Fruit fly (Drosophila melanogaster): Measurements from ENCODE around the gene Tengl2.
A peak's percentile ranks its signal among the peaks of the same experiment; 100 is the strongest.

Gene Tengl2

dm6 chr2L:2196590-2197474 lies 42.4 kb downstream of the Tengl2 start (continued):
- TF ChIP-seq Lhr (GFP tag; optimal IDR thresholded peaks at IDR 0.05) (peak; percentile 100), CG12071 (GFP tag; optimal IDR thresholded peaks at IDR 0.05) (peak; percentile 48), ewg (GFP tag; optimal IDR thresholded peaks at IDR 0.05) (peak; percentile 35), CG31388 (GFP tag; optimal IDR thresholded peaks at IDR 0.05) (no peak), gt (GFP tag; IDR thresholded peaks at IDR 0.05) (no peak), CG1233 (GFP tag; optimal IDR thresholded peaks at IDR 0.05) (peak; percentile 29), Dad (GFP tag; optimal IDR thresholded peaks at IDR 0.05) (peak; percentile 9), CG18011 (GFP tag; optimal IDR thresholded peaks at IDR 0.05) (no peak), CG5180 (GFP tag; optimal IDR thresholded peaks at IDR 0.05) (peak; percentile 96), gcm (GFP tag; optimal IDR thresholded peaks at IDR 0.05) (peak; percentile 70), ci (GFP tag; IDR thresholded peaks at IDR 0.05) (no peak), CG6813 (GFP tag; optimal IDR thresholded peaks at IDR 0.05) (peak; percentile 30), Opbp (GFP tag; IDR thresholded peaks at IDR 0.05; ENCODE audit: partially characterized antibody) (no peak), CG10274 (GFP tag; optimal IDR thresholded peaks at IDR 0.05) (no peak), zfh2 (GFP tag; optimal IDR thresholded peaks at IDR 0.05) (peak; percentile 18), Sry-β (GFP tag; optimal IDR thresholded peaks at IDR 0.05) (peak; percentile 97), Six4 (GFP tag; optimal IDR thresholded peaks at IDR 0.05) (peak; percentile 2), Ssrp (tag; optimal IDR thresholded peaks at IDR 0.05) (peak; percentile 35), Blimp-1 (GFP tag; optimal IDR thresholded peaks at IDR 0.05) (peak; percentile 16), onecut (GFP tag; IDR thresholded peaks at IDR 0.05) (peak; percentile 50), CG3281 (GFP tag; optimal IDR thresholded peaks at IDR 0.05) (peak; percentile 72), ems (GFP tag; optimal IDR thresholded peaks at IDR 0.05) (no peak), CG12236 (GFP tag; optimal IDR thresholded peaks at IDR 0.05) (no peak), CG33557 (GFP tag; optimal IDR thresholded peaks at IDR 0.05) (no peak), org-1 (GFP tag; optimal IDR thresholded peaks at IDR 0.05) (peak; percentile 5), CG5953 (GFP tag; IDR thresholded peaks at IDR 0.05) (no peak), CG17328 (GFP tag; IDR thresholded peaks at IDR 0.05) (no peak), row (GFP tag; IDR thresholded peaks at IDR 0.05) (no peak), Dip3 (GFP tag; optimal IDR thresholded peaks at IDR 0.05) (peak; percentile 19), Side (GFP tag; optimal IDR thresholded peaks at IDR 0.05) (peak; percentile 59), disco-r (GFP tag; optimal IDR thresholded peaks at IDR 0.05) (no peak), lilli (GFP tag; optimal IDR thresholded peaks at IDR 0.05) (peak; percentile 59), mirr (GFP tag; optimal IDR thresholded peaks at IDR 0.05) (peak; percentile 86), CG1832 (GFP tag; optimal IDR thresholded peaks at IDR 0.05) (peak; percentile 97), CG43689 (GFP tag; IDR thresholded peaks at IDR 0.05) (no peak), CG34422 (GFP tag; IDR thresholded peaks at IDR 0.05) (no peak), CG30431 (GFP tag; optimal IDR thresholded peaks at IDR 0.05) (no peak), CG8359 (GFP tag; optimal IDR thresholded peaks at IDR 0.05; ENCODE audit: borderline replicate concordance) (peak; percentile 13), dan (GFP tag; IDR thresholded peaks at IDR 0.05) (no peak), Sox102F (GFP tag; optimal IDR thresholded peaks at IDR 0.05) (peak; percentile 40), ase (GFP tag; IDR thresholded peaks at IDR 0.05) (no peak), slou (GFP tag; optimal IDR thresholded peaks at IDR 0.05) (peak; percentile 61), cwo (GFP tag; optimal IDR thresholded peaks at IDR 0.05) (peak; percentile 95), mam (GFP tag; optimal IDR thresholded peaks at IDR 0.05) (peak; percentile 26), CG13894 (tag; optimal IDR thresholded peaks at IDR 0.05) (peak; percentile 93), ken (GFP tag; IDR thresholded peaks at IDR 0.05) (no peak), MTF-1 (GFP tag; optimal IDR thresholded peaks at IDR 0.05; ENCODE audit: borderline replicate concordance) (peak; percentile 42), Doc2 (GFP tag; IDR thresholded peaks at IDR 0.05) (no peak)
